Fruit fly (Drosophila melanogaster) whole organism, embryonic: ENCODE data around the gene CG4218.

Experiments
- Atf6 ChIP-seq: fragments of 200-800 bp; sonication (Bioruptor generic); IDR thresholded peaks from 2 replicates; pipeline ENCODE4 v1.3.6; 2022; ENCODE audit warnings: missing biosample characterization, missing genetic modification characterization
- CG10209 ChIP-seq: fragments of 200-800 bp; sonication (Bioruptor generic); optimal IDR thresholded peaks from 3 replicates; lab custom pipeline; 2017; ENCODE audit warnings: missing biosample characterization, mild to moderate bottlenecking, missing genetic modification characterization, missing genetic modification reagents
- CG10543 ChIP-seq: fragments of 200-800 bp; sonication (Bioruptor generic); optimal IDR thresholded peaks from 3 replicates; lab custom pipeline; 2017; ENCODE audit warnings: missing biosample characterization, mild to moderate bottlenecking, missing genetic modification characterization, moderate library complexity
- CG10979 ChIP-seq: fragments of 200-800 bp; sonication (Bioruptor generic); optimal IDR thresholded peaks from 2 replicates; lab custom pipeline; 2018; ENCODE audit warnings: missing biosample characterization, mild to moderate bottlenecking, missing genetic modification characterization, moderate library complexity
- CG11504 ChIP-seq: fragments of 200-800 bp; sonication (Bioruptor generic); optimal IDR thresholded peaks from 3 replicates; lab custom pipeline; 2019; ENCODE audit warnings: missing biosample characterization, mild to moderate bottlenecking, missing genetic modification characterization, moderate library complexity
- CG12155 ChIP-seq: fragments of 200-800 bp; sonication (Bioruptor generic); optimal IDR thresholded peaks from 3 replicates; lab custom pipeline; 2016; ENCODE audit warnings: missing biosample characterization, missing genetic modification characterization
- CG12219 ChIP-seq: fragments of 200-800 bp; sonication (Bioruptor generic); optimal IDR thresholded peaks from 3 replicates; lab custom pipeline; 2018; ENCODE audit warnings: missing biosample characterization, mild to moderate bottlenecking, missing genetic modification characterization
- CG12391 ChIP-seq: fragments of 200-800 bp; sonication (Bioruptor generic); optimal IDR thresholded peaks from 3 replicates; lab custom pipeline; 2018; ENCODE audit warnings: missing biosample characterization, mild to moderate bottlenecking, missing genetic modification characterization, moderate library complexity
- CG1603 ChIP-seq: fragments of 200-800 bp; sonication (Bioruptor generic); optimal IDR thresholded peaks from 2 replicates; lab custom pipeline; 2019; ENCODE audit warnings: missing biosample characterization, mild to moderate bottlenecking, missing genetic modification characterization, moderate library complexity
- CG17912 ChIP-seq: fragments of 200-800 bp; sonication (Bioruptor generic); optimal IDR thresholded peaks from 2 replicates; lab custom pipeline; 2018; ENCODE audit warnings: missing biosample characterization, mild to moderate bottlenecking, missing genetic modification characterization
- CG18262 ChIP-seq: fragments of 200-800 bp; optimal IDR thresholded peaks from 3 replicates; lab custom pipeline; 2019; ENCODE audit warnings: missing biosample characterization, mild to moderate bottlenecking, missing genetic modification characterization, moderate library complexity
- CG2712 ChIP-seq: fragments of 200-800 bp; optimal IDR thresholded peaks from 3 replicates; lab custom pipeline; 2019; ENCODE audit warnings: missing biosample characterization, mild to moderate bottlenecking, missing genetic modification characterization, moderate library complexity
- CG2889 ChIP-seq: fragments of 200-800 bp; sonication (Bioruptor generic); IDR thresholded peaks from 3 replicates; pipeline ENCODE4 v1.3.6; 2022; ENCODE audit warnings: missing biosample characterization, missing genetic modification characterization
- CG34422 ChIP-seq: fragments of 200-800 bp; sonication (Bioruptor generic); IDR thresholded peaks from 3 replicates; pipeline ENCODE4 v1.3.6; 2022; ENCODE audit warnings: missing biosample characterization, missing genetic modification characterization
- CG3838 ChIP-seq: fragments of 200-800 bp; sonication (Bioruptor generic); optimal IDR thresholded peaks from 3 replicates; lab custom pipeline; 2016; ENCODE audit warnings: missing biosample characterization, missing genetic modification characterization
- CG4282 ChIP-seq: fragments of 200-800 bp; sonication (Bioruptor generic); optimal IDR thresholded peaks from 2 replicates; lab custom pipeline; 2016; ENCODE audit warnings: missing biosample characterization, missing genetic modification characterization
- CG4404 ChIP-seq: fragments of 200-800 bp; sonication (Bioruptor generic); IDR thresholded peaks from 2 replicates; pipeline ENCODE4 v1.3.6; 2022; ENCODE audit warnings: missing biosample characterization, missing genetic modification characterization
- CG6175 ChIP-seq: fragments of 200-800 bp; sonication (Bioruptor generic); IDR thresholded peaks from 3 replicates; pipeline ENCODE4 v1.3.6; 2022; ENCODE audit warnings: missing biosample characterization, missing genetic modification characterization
- D19B ChIP-seq: fragments of 200-800 bp; sonication (Bioruptor generic); optimal IDR thresholded peaks from 2 replicates; lab custom pipeline; 2017; ENCODE audit warnings: missing biosample characterization, mild to moderate bottlenecking, missing genetic modification characterization
- Dfd ChIP-seq, 2 experiments: fragments of >200 bp; optimal IDR thresholded peaks; 2 replicates each; lab custom pipeline; 2017; ENCODE audit warnings: missing biosample characterization in 2 of 2, missing genetic modification characterization in 2 of 2
- Drgx ChIP-seq: fragments of 200-800 bp; sonication (Bioruptor generic); IDR thresholded peaks from 2 replicates; pipeline ENCODE4 v1.3.6; 2022; ENCODE audit warnings: missing biosample characterization, missing genetic modification characterization
- ERR ChIP-seq: fragments of 200-800 bp; sonication (Bioruptor generic); optimal IDR thresholded peaks from 2 replicates; lab custom pipeline; 2016; ENCODE audit warnings: missing biosample characterization, missing genetic modification characterization
- H2.0 ChIP-seq: fragments of 200-800 bp; sonication (Bioruptor generic); IDR thresholded peaks from 2 replicates; pipeline ENCODE4 v1.3.6; 2022; ENCODE audit warnings: missing biosample characterization, missing genetic modification characterization
- Lim3 ChIP-seq: fragments of 200-800 bp; sonication (Bioruptor generic); IDR thresholded peaks from 2 replicates; pipeline ENCODE4 v1.3.6; 2022; ENCODE audit warnings: missing biosample characterization, missing genetic modification characterization
- MBD-R2 ChIP-seq: fragments of 200-800 bp; sonication (Bioruptor generic); IDR thresholded peaks from 2 replicates; pipeline ENCODE4 v1.3.6; 2022; ENCODE audit warnings: missing biosample characterization, missing genetic modification characterization
- Neu2 ChIP-seq: fragments of 200-800 bp; sonication (Bioruptor generic); optimal IDR thresholded peaks from 3 replicates; lab custom pipeline; 2016; ENCODE audit warnings: missing biosample characterization, missing genetic modification characterization, borderline replicate concordance
- Nf-YA ChIP-seq: fragments of 200-800 bp; sonication (Bioruptor generic); IDR thresholded peaks from 2 replicates; pipeline ENCODE4 v1.3.6; 2022; ENCODE audit warnings: missing biosample characterization, missing genetic modification characterization
- Oaz ChIP-seq: fragments of 200-800 bp; sonication (Bioruptor generic); IDR thresholded peaks from 2 replicates; pipeline ENCODE4 v1.3.6; 2022; ENCODE audit warnings: missing biosample characterization, missing genetic modification characterization
- Sox100B ChIP-seq: fragments of 200-800 bp; sonication (Bioruptor generic); optimal IDR thresholded peaks from 3 replicates; lab custom pipeline; 2018; ENCODE audit warnings: missing biosample characterization, mild to moderate bottlenecking, missing genetic modification characterization
- Sry-β ChIP-seq: fragments of 200-800 bp; sonication (Bioruptor generic); optimal IDR thresholded peaks from 2 replicates; lab custom pipeline; 2018; ENCODE audit warnings: missing biosample characterization, mild to moderate bottlenecking, missing genetic modification characterization, moderate library complexity
- Sry-δ ChIP-seq: fragments of 200-800 bp; sonication (Bioruptor generic); optimal IDR thresholded peaks from 2 replicates; lab custom pipeline; 2016; ENCODE audit warnings: missing biosample characterization, missing genetic modification characterization
- Xrp1 ChIP-seq: fragments of 200-800 bp; sonication (Bioruptor generic); IDR thresholded peaks from 2 replicates; pipeline ENCODE4 v1.3.6; 2022; ENCODE audit warnings: missing biosample characterization, missing genetic modification characterization
- btn ChIP-seq: fragments of 200-800 bp; sonication (Bioruptor generic); optimal IDR thresholded peaks from 2 replicates; lab custom pipeline; 2016; ENCODE audit warnings: missing biosample characterization, missing genetic modification characterization
- cad ChIP-seq: fragments of >200 bp; optimal IDR thresholded peaks from 2 replicates; lab custom pipeline; 2017; ENCODE audit warnings: missing biosample characterization, missing genetic modification characterization
- chif ChIP-seq, 2 experiments: fragments of 200-800 bp; sonication (Bioruptor generic); optimal IDR thresholded peaks; 3 replicates each; lab custom pipeline; 2016; ENCODE audit warnings: missing biosample characterization in 2 of 2, missing genetic modification characterization in 2 of 2
- crol ChIP-seq: fragments of 200-800 bp; sonication (Bioruptor generic); IDR thresholded peaks from 2 replicates; pipeline ENCODE4 v1.3.6; 2022; ENCODE audit warnings: missing biosample characterization, missing genetic modification characterization
- dan ChIP-seq: fragments of 200-800 bp; sonication (Bioruptor generic); IDR thresholded peaks from 2 replicates; pipeline ENCODE4 v1.3.6; 2022; ENCODE audit warnings: missing biosample characterization, missing genetic modification characterization
- gfzf ChIP-seq: fragments of 200-800 bp; sonication (Bioruptor generic); optimal IDR thresholded peaks from 2 replicates; lab custom pipeline; 2016; ENCODE audit warnings: missing biosample characterization, mild to moderate bottlenecking, missing genetic modification characterization, moderate library complexity
- inv ChIP-seq: fragments of 200-800 bp; sonication (Bioruptor generic); IDR thresholded peaks from 2 replicates; pipeline ENCODE4 v1.3.6; 2022; ENCODE audit warnings: missing biosample characterization, missing genetic modification characterization; ENCODE audit not compliant: partially characterized antibody
- jing ChIP-seq: fragments of 200-800 bp; sonication (Bioruptor generic); optimal IDR thresholded peaks from 2 replicates; lab custom pipeline; 2018; ENCODE audit warnings: missing biosample characterization, mild to moderate bottlenecking, missing genetic modification characterization
- nom ChIP-seq: fragments of 200-800 bp; sonication (Bioruptor generic); optimal IDR thresholded peaks from 2 replicates; lab custom pipeline; 2017; ENCODE audit warnings: missing biosample characterization, missing genetic modification characterization, mild to moderate bottlenecking, moderate library complexity, missing genetic modification reagents
- pfk ChIP-seq: fragments of 200-800 bp; sonication (Bioruptor generic); optimal IDR thresholded peaks from 2 replicates; lab custom pipeline; 2018; ENCODE audit warnings: missing biosample characterization, mild to moderate bottlenecking, missing genetic modification characterization, moderate library complexity
- prd ChIP-seq, 3 experiments: fragments of >200 bp in 2 of 3; fragments of 200-800 bp in 1 of 3; sonication (Bioruptor generic) in 1 of 3; optimal IDR thresholded peaks in 2 of 3; IDR thresholded peaks in 1 of 3; 2 replicates in 2 of 3; 3 replicates in 1 of 3; pipeline versions ENCODE4 v1.3.6 to Lab custom; 2017 to 2022; ENCODE audit warnings: missing biosample characterization in 1 of 3, missing genetic modification characterization in 1 of 3
- pros ChIP-seq: fragments of 200-800 bp; sonication (Bioruptor generic); optimal IDR thresholded peaks from 3 replicates; lab custom pipeline; 2019; ENCODE audit warnings: missing biosample characterization, mild to moderate bottlenecking, missing genetic modification characterization, moderate library complexity
- row ChIP-seq: fragments of 200-800 bp; sonication (Bioruptor generic); IDR thresholded peaks from 3 replicates; pipeline ENCODE4 v1.3.6; 2022; ENCODE audit warnings: missing biosample characterization, missing genetic modification characterization
- scrt ChIP-seq: fragments of 200-800 bp; sonication (Bioruptor generic); optimal IDR thresholded peaks from 2 replicates; lab custom pipeline; 2018; ENCODE audit warnings: missing biosample characterization, mild to moderate bottlenecking, missing genetic modification characterization, moderate library complexity
- sens-2 ChIP-seq: fragments of 200-800 bp; sonication (Bioruptor generic); IDR thresholded peaks from 2 replicates; pipeline ENCODE4 v1.3.6; 2022; ENCODE audit warnings: missing biosample characterization, missing genetic modification characterization
- sob ChIP-seq: fragments of 200-800 bp; sonication (Bioruptor generic); IDR thresholded peaks from 2 replicates; pipeline ENCODE4 v1.3.6; 2022; ENCODE audit warnings: missing biosample characterization, missing genetic modification characterization
- tgo ChIP-seq: fragments of 200-800 bp; sonication (Bioruptor generic); IDR thresholded peaks from 3 replicates; pipeline ENCODE4 v1.3.6; 2022; ENCODE audit warnings: missing biosample characterization, missing genetic modification characterization
- tna ChIP-seq: fragments of 200-800 bp; sonication (Bioruptor generic); IDR thresholded peaks from 2 replicates; pipeline ENCODE4 v1.3.6; 2022; ENCODE audit warnings: missing biosample characterization, missing genetic modification characterization; ENCODE audit not compliant: partially characterized antibody
- unpg ChIP-seq: fragments of 200-800 bp; sonication (Bioruptor generic); optimal IDR thresholded peaks from 3 replicates; lab custom pipeline; 2018; ENCODE audit warnings: missing biosample characterization, mild to moderate bottlenecking, missing genetic modification characterization, moderate library complexity

Gene CG4218

dm6 chr2L:14557743-14558142, 8.8 kb upstream of the CG4218 start (continued):
- no peak for TF ChIP-seq tna (GFP tag; lab: Robert Waterston, UW)
- TF ChIP-seq CG1603 (tag; lab: Kevin White, UChicago) = peak; percentile 4
- 0 out of 3 replicates have a peak, but pooled peaks have one; percentile 37 for TF ChIP-seq row (GFP tag; lab: Robert Waterston, UW)
- no peak for TF ChIP-seq H2.0 (GFP tag; lab: Robert Waterston, UW)
- peak; percentile 39; the same call in 1 of the 2 replicates for TF ChIP-seq Xrp1
- no peak for TF ChIP-seq CG10543
- no peak for TF ChIP-seq unpg (GFP tag; lab: Kevin White, UChicago)
- TF ChIP-seq chif (GFP tag; optimal IDR thresholded peaks at IDR 0.05; lab: Kevin White, UChicago) = peak in 1 of 2 experiments; percentile 32
- TF ChIP-seq CG34422 (GFP tag; lab: Robert Waterston, UW) = no peak
- no peak for TF ChIP-seq gfzf
- no peak for TF ChIP-seq jing (GFP tag; lab: Kevin White, UChicago)
- no peak for TF ChIP-seq btn (GFP tag; lab: Kevin White, UChicago)
- no peak for TF ChIP-seq CG12155 (GFP tag; lab: Kevin White, UChicago)
- TF ChIP-seq sob (GFP tag; lab: Robert Waterston, UW) = no peak
- TF ChIP-seq Lim3 (GFP tag; lab: Robert Waterston, UW) = no peak
- no peak for TF ChIP-seq CG6175
- no peak for TF ChIP-seq Sry-δ (GFP tag; lab: Kevin White, UChicago)
- TF ChIP-seq CG12391 = peak; percentile 11
- 0 out of 2 replicates have a peak, but pooled peaks have one; percentile 17 for TF ChIP-seq CG4404 (GFP tag; lab: Robert Waterston, UW)
- TF ChIP-seq Drgx (GFP tag; lab: Robert Waterston, UW) = peak; percentile 55; the same call in 1 of the 2 replicates
- peak; percentile 12 for TF ChIP-seq cad
- peak; percentile 11 for TF ChIP-seq CG10979 (tag; lab: Kevin White, UChicago)
- no peak for TF ChIP-seq CG3838 (GFP tag; lab: Kevin White, UChicago)
- TF ChIP-seq CG2889 (GFP tag; lab: Robert Waterston, UW) = no peak
- TF ChIP-seq pros (GFP tag; lab: Kevin White, UChicago) = no peak
- TF ChIP-seq dan (GFP tag; lab: Robert Waterston, UW) = no peak
- no peak for TF ChIP-seq scrt
- TF ChIP-seq inv (GFP tag; lab: Robert Waterston, UW) = no peak
- TF ChIP-seq Sry-β (GFP tag; lab: Kevin White, UChicago) = peak; percentile 64
- TF ChIP-seq Atf6 (GFP tag; lab: Robert Waterston, UW) = peak; percentile 20; the same call in 1 of the 2 replicates
- no peak for TF ChIP-seq Oaz (GFP tag; lab: Robert Waterston, UW)
- TF ChIP-seq CG11504 (tag; lab: Kevin White, UChicago) = peak; percentile 6
- TF ChIP-seq sens-2 (GFP tag; lab: Robert Waterston, UW) = no peak
- TF ChIP-seq CG18262 = peak; percentile 11
- TF ChIP-seq Dfd (GFP tag; optimal IDR thresholded peaks at IDR 0.05; lab: Kevin White, UChicago) = no peak
- TF ChIP-seq pfk (GFP tag; lab: Kevin White, UChicago) = no peak
- TF ChIP-seq D19B = no peak
- TF ChIP-seq Nf-YA (GFP tag; lab: Robert Waterston, UW) = no peak
- TF ChIP-seq nom (GFP tag; lab: Kevin White, UChicago) = peak; percentile 53
- no peak for TF ChIP-seq Sox100B (GFP tag; lab: Kevin White, UChicago)
- peak; percentile 6 for TF ChIP-seq CG10209
- no peak for TF ChIP-seq ERR (GFP tag; lab: Kevin White, UChicago)
- TF ChIP-seq MBD-R2 (GFP tag; lab: Robert Waterston, UW) = no peak
- TF ChIP-seq Neu2 (GFP tag; lab: Kevin White, UChicago) = peak; percentile 27
- no peak for TF ChIP-seq crol (GFP tag; lab: Robert Waterston, UW)
- no peak for TF ChIP-seq CG4282 (GFP tag; lab: Kevin White, UChicago)
- TF ChIP-seq CG2712 = peak; percentile 5
- no peak for TF ChIP-seq CG17912 (GFP tag; lab: Kevin White, UChicago)
- no peak for TF ChIP-seq prd (optimal IDR thresholded peaks at IDR 0.05; lab: Kevin White, UChicago)
- peak; percentile 77 for TF ChIP-seq prd (GFP tag; IDR thresholded peaks at IDR 0.05; lab: Robert Waterston, UW)
- no peak for TF ChIP-seq tgo (GFP tag; lab: Robert Waterston, UW)
- no peak for TF ChIP-seq CG12219 (GFP tag; lab: Kevin White, UChicago)
